Fruit fly (Drosophila melanogaster): ENCODE results near the gene RhoGAP92B.

RhoGAP92B gene

dm6 chr3R:19904865-19905373 is at the start of gene RhoGAP92B, which contains the start of gene Surf6 (continued):
- TF ChIP-seq lz (GFP tag; optimal IDR thresholded peaks at IDR 0.05) (peak; percentile 68), Hr39 (GFP tag; optimal IDR thresholded peaks at IDR 0.05) (peak; percentile 71), Sox102F (GFP tag; optimal IDR thresholded peaks at IDR 0.05) (peak; percentile 63), fkh (GFP tag; optimal IDR thresholded peaks at IDR 0.05) (peak; percentile 60), CG8319 (GFP tag; optimal IDR thresholded peaks at IDR 0.05) (peak; percentile 42), CG10669 (GFP tag; optimal IDR thresholded peaks at IDR 0.05) (peak; percentile 13), CG11294 (GFP tag; IDR thresholded peaks at IDR 0.05) (no peak), CG15336 (GFP tag; IDR thresholded peaks at IDR 0.05) (0 out of 2 replicates have a peak, but pooled peaks have one; percentile 36)

dm6 chr3R:19858017-19858659 is 46.8 kb upstream of the RhoGAP92B start:
- TF ChIP-seq topi (GFP tag; optimal IDR thresholded peaks at IDR 0.05): peak; percentile 18
- TF ChIP-seq lz (GFP tag; optimal IDR thresholded peaks at IDR 0.05): no peak
- TF ChIP-seq Eip93F (GFP tag; optimal IDR thresholded peaks at IDR 0.05): peak; percentile 59
- peak; percentile 25 for TF ChIP-seq Met (GFP tag; optimal IDR thresholded peaks at IDR 0.05)
- no peak for TF ChIP-seq fd85E (GFP tag; optimal IDR thresholded peaks at IDR 0.05)
- no peak for TF ChIP-seq CG8319 (GFP tag; optimal IDR thresholded peaks at IDR 0.05)
- TF ChIP-seq ss (GFP tag; optimal IDR thresholded peaks at IDR 0.05): no peak
- TF ChIP-seq CG10631 (GFP tag; optimal IDR thresholded peaks at IDR 0.05): no peak
- TF ChIP-seq fkh (GFP tag; optimal IDR thresholded peaks at IDR 0.05): peak; percentile 85
- no peak for TF ChIP-seq dac (GFP tag; optimal IDR thresholded peaks at IDR 0.05)
- peak; percentile 4 for TF ChIP-seq Blimp-1 (GFP tag; optimal IDR thresholded peaks at IDR 0.05)
- TF ChIP-seq esn (GFP tag; optimal IDR thresholded peaks at IDR 0.05): peak; percentile 42
- TF ChIP-seq CG6792 (GFP tag; optimal IDR thresholded peaks at IDR 0.05): no peak
- TF ChIP-seq CG3919 (GFP tag; optimal IDR thresholded peaks at IDR 0.05): no peak
- TF ChIP-seq CG4318 (GFP tag; optimal IDR thresholded peaks at IDR 0.05): no peak
- no peak for TF ChIP-seq Eip75B (GFP tag; optimal IDR thresholded peaks at IDR 0.05)
- TF ChIP-seq fd59A (GFP tag; optimal IDR thresholded peaks at IDR 0.05): no peak
- TF ChIP-seq CG11762 (GFP tag; optimal IDR thresholded peaks at IDR 0.05; ENCODE audit: insufficient read depth): no peak
- peak; percentile 81 for TF ChIP-seq vri (GFP tag; optimal IDR thresholded peaks at IDR 0.05)
- TF ChIP-seq Eip78C (GFP tag): no peak
- TF ChIP-seq Ets96B (tag; optimal IDR thresholded peaks at IDR 0.05): no peak
- TF ChIP-seq acj6 (GFP tag; optimal IDR thresholded peaks at IDR 0.05): no peak
- no peak for TF ChIP-seq Hr39 (GFP tag; optimal IDR thresholded peaks at IDR 0.05)
- TF ChIP-seq Sox102F (GFP tag; optimal IDR thresholded peaks at IDR 0.05): no peak
- TF ChIP-seq pdm3 (GFP tag; optimal IDR thresholded peaks at IDR 0.05): no peak
- TF ChIP-seq CG6854 (GFP tag; optimal IDR thresholded peaks at IDR 0.05): peak; percentile 17
- no peak for TF ChIP-seq eg (GFP tag; IDR thresholded peaks at IDR 0.05)
- TF ChIP-seq svp (GFP tag): peak; percentile 73

- TF ChIP-seq dsx (GFP tag; optimal IDR thresholded peaks at IDR 0.05; ENCODE audit: poor library complexity, severe bottlenecking) (no peak), CG3032 (tag; optimal IDR thresholded peaks at IDR 0.05) (no peak), dac (GFP tag; optimal IDR thresholded peaks at IDR 0.05) (no peak), CG7368 (GFP tag; optimal IDR thresholded peaks at IDR 0.05) (no peak), eg (GFP tag; IDR thresholded peaks at IDR 0.05) (no peak), CG32006 (GFP tag; optimal IDR thresholded peaks at IDR 0.05) (no peak), CG1621 (tag; optimal IDR thresholded peaks at IDR 0.05) (no peak), fkh (GFP tag; optimal IDR thresholded peaks at IDR 0.05) (no peak), CG8119 (GFP tag; IDR thresholded peaks at IDR 0.05) (no peak)
Measured at dm6 chr3R:19858944-19859343, 46.0 kb upstream of the RhoGAP92B start.
